Fruit fly (Drosophila melanogaster) whole organism, adult: Measurements from ENCODE around the gene klar.

ENCODE experiments used
- CG11617 ChIP-seq: fragments of 200-800 bp; sonication (Bioruptor generic); optimal IDR thresholded peaks from 2 replicates; lab custom pipeline; 2017; ENCODE audit warnings: mild to moderate bottlenecking, missing biosample characterization, missing genetic modification reagents, missing genetic modification characterization
- CG12768 ChIP-seq: fragments of 200-800 bp; sonication (Bioruptor generic); optimal IDR thresholded peaks from 2 replicates; lab custom pipeline; 2017; ENCODE audit warnings: missing biosample characterization, missing genetic modification characterization, mild to moderate bottlenecking, moderate library complexity, missing genetic modification reagents
- CG14711 ChIP-seq: fragments of 200-800 bp; sonication (Bioruptor generic); optimal IDR thresholded peaks from 2 replicates; lab custom pipeline; 2018; ENCODE audit warnings: missing biosample characterization, mild to moderate bottlenecking, missing genetic modification characterization, moderate library complexity
- CG1620 ChIP-seq: fragments of 200-800 bp; sonication (Bioruptor generic); optimal IDR thresholded peaks from 2 replicates; lab custom pipeline; 2016; ENCODE audit warnings: missing biosample characterization, missing genetic modification characterization
- CG33017 ChIP-seq: fragments of 200-800 bp; sonication (Bioruptor generic); optimal IDR thresholded peaks from 2 replicates; lab custom pipeline; 2018; ENCODE audit warnings: missing biosample characterization, mild to moderate bottlenecking, missing genetic modification characterization, moderate library complexity
- CG5204 ChIP-seq: fragments of 200-800 bp; sonication (Bioruptor generic); optimal IDR thresholded peaks from 2 replicates; lab custom pipeline; 2016; ENCODE audit warnings: missing biosample characterization, missing genetic modification characterization
- CG7045 ChIP-seq: fragments of 200-800 bp; sonication (Bioruptor generic); optimal IDR thresholded peaks from 2 replicates; lab custom pipeline; 2017; ENCODE audit warnings: missing biosample characterization, mild to moderate bottlenecking, missing genetic modification characterization
- CG7101 ChIP-seq: fragments of 200-800 bp; sonication (Bioruptor generic); optimal IDR thresholded peaks from 2 replicates; lab custom pipeline; 2018; ENCODE audit warnings: missing biosample characterization, mild to moderate bottlenecking, missing genetic modification characterization, moderate library complexity
- Clk ChIP-seq: fragments of 200-800 bp; sonication (Bioruptor generic); optimal IDR thresholded peaks from 2 replicates; lab custom pipeline; 2017; ENCODE audit warnings: missing biosample characterization, missing genetic modification characterization
- Crg-1 ChIP-seq: fragments of 200-800 bp; sonication (Bioruptor generic); optimal IDR thresholded peaks from 2 replicates; lab custom pipeline; 2016; ENCODE audit warnings: missing biosample characterization, missing genetic modification characterization
- Hr96 ChIP-seq: fragments of 200-800 bp; sonication (Bioruptor generic); optimal IDR thresholded peaks from 2 replicates; lab custom pipeline; 2016; ENCODE audit warnings: missing biosample characterization, missing genetic modification characterization
- Mnt ChIP-seq: fragments of 200-800 bp; sonication (Bioruptor generic); optimal IDR thresholded peaks from 2 replicates; lab custom pipeline; 2016; ENCODE audit warnings: missing biosample characterization, mild to moderate bottlenecking, missing genetic modification characterization
- bab1 ChIP-seq: fragments of 200-800 bp; sonication (Bioruptor generic); optimal IDR thresholded peaks from 3 replicates; lab custom pipeline; 2019; ENCODE audit warnings: missing biosample characterization, mild to moderate bottlenecking, missing genetic modification characterization, moderate library complexity
- cic ChIP-seq: fragments of 200-800 bp; sonication (Bioruptor generic); optimal IDR thresholded peaks from 2 replicates; lab custom pipeline; 2017; ENCODE audit warnings: missing biosample characterization, mild to moderate bottlenecking, missing genetic modification characterization, moderate library complexity
- cnc ChIP-seq, 2 experiments: fragments of >200 bp; optimal IDR thresholded peaks; 2 replicates each; lab custom pipeline; 2017
- kay ChIP-seq: fragments of 200-800 bp; sonication (Bioruptor generic); peaks from one replicate; lab custom pipeline; 2016; ENCODE audit warnings: missing biosample characterization, missing genetic modification characterization, borderline replicate concordance
- ovo ChIP-seq: fragments of 200-800 bp; sonication (Bioruptor generic); optimal IDR thresholded peaks from 2 replicates; lab custom pipeline; 2016; ENCODE audit warnings: missing biosample characterization, missing genetic modification characterization
- pad ChIP-seq: fragments of 200-800 bp; sonication (Bioruptor generic); optimal IDR thresholded peaks from 3 replicates; lab custom pipeline; 2017; ENCODE audit warnings: missing biosample characterization, missing genetic modification characterization, mild to moderate bottlenecking, moderate library complexity, missing genetic modification reagents
- tj ChIP-seq: fragments of 200-800 bp; sonication (Bioruptor generic); optimal IDR thresholded peaks from 3 replicates; lab custom pipeline; 2017; ENCODE audit warnings: missing biosample characterization, mild to moderate bottlenecking, missing genetic modification characterization, moderate library complexity
- toe ChIP-seq: fragments of 200-800 bp; sonication (Bioruptor generic); optimal IDR thresholded peaks from 2 replicates; lab custom pipeline; 2016; ENCODE audit warnings: missing biosample characterization, missing genetic modification characterization

klar gene

dm6 chr3L:581037-581436 lies 40.6 kb upstream of the klar start, which contains the start of gene Ppm1:
Ppm1 (plus strand) TSS chr3L:581337.
- TF ChIP-seq CG33017 (tag; lab: Kevin White, UChicago) = no peak
- TF ChIP-seq bab1 (GFP tag; lab: Kevin White, UChicago) = no peak
- TF ChIP-seq cnc (optimal IDR thresholded peaks at IDR 0.05; lab: Kevin White, UChicago) = no peak
- TF ChIP-seq CG11617 (GFP tag; lab: Kevin White, UChicago) = no peak
- TF ChIP-seq CG12768 = no peak
- TF ChIP-seq Clk = no peak
- no peak for TF ChIP-seq cic
- TF ChIP-seq pad = no peak
- TF ChIP-seq CG7045 (GFP tag; lab: Kevin White, UChicago) = no peak
- TF ChIP-seq CG1620 (GFP tag; lab: Kevin White, UChicago) = no peak
- TF ChIP-seq Hr96 (GFP tag; lab: Kevin White, UChicago) = no peak
- no peak for TF ChIP-seq Crg-1 (GFP tag; lab: Kevin White, UChicago)
- no peak for TF ChIP-seq toe (GFP tag; lab: Kevin White, UChicago)

DNA sequence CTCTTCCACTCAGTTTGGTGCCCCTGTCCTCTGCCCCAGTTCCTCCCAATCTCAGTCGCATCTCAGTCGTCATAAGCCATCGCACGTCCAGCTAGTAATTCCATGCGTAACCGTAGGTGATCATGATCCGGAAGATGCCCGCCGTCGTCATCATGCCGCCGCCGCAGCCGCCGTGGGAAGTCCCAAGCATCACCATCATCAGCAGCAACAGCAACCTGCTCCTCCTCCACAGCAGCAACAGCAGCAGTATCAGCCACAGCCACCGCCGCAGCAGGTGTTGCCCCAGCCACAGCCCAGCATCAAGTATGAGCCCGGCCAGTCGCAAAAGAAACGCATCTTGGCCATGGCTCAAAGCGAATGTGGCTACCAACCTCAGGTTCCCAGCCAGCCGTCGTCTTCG lies 32.5 kb upstream of the klar start:
- no peak for TF ChIP-seq pad
- TF ChIP-seq tj (GFP tag; lab: Kevin White, UChicago) = no peak
- no peak for TF ChIP-seq Clk
- TF ChIP-seq bab1 (GFP tag; lab: Kevin White, UChicago) = no peak
- TF ChIP-seq cic = no peak
- TF ChIP-seq cnc (optimal IDR thresholded peaks at IDR 0.05; lab: Kevin White, UChicago) = no peak
- no peak for TF ChIP-seq toe (GFP tag; lab: Kevin White, UChicago)

dm6 chr3L:565964-566627 lies 25.7 kb upstream of the klar start:
- TF ChIP-seq kay = no peak
- no peak for TF ChIP-seq CG7101 (tag; lab: Kevin White, UChicago)
- TF ChIP-seq CG1620 (GFP tag; lab: Kevin White, UChicago) = no peak
- TF ChIP-seq Hr96 (GFP tag; lab: Kevin White, UChicago) = no peak
- TF ChIP-seq toe (GFP tag; lab: Kevin White, UChicago) = no peak
- no peak for TF ChIP-seq cnc (optimal IDR thresholded peaks at IDR 0.05; lab: Kevin White, UChicago)
- TF ChIP-seq tj (GFP tag; lab: Kevin White, UChicago) = peak; percentile 56
- TF ChIP-seq CG7045 (GFP tag; lab: Kevin White, UChicago) = peak; percentile 47
- no peak for TF ChIP-seq Mnt (GFP tag; lab: Kevin White, UChicago)
- no peak for TF ChIP-seq CG14711 (tag; lab: Kevin White, UChicago)
- no peak for TF ChIP-seq CG5204 (GFP tag; lab: Kevin White, UChicago)
- TF ChIP-seq Crg-1 (GFP tag; lab: Kevin White, UChicago) = no peak
- no peak for TF ChIP-seq cic
- TF ChIP-seq pad = no peak
- TF ChIP-seq CG12768 = no peak
- no peak for TF ChIP-seq CG33017 (tag; lab: Kevin White, UChicago)

- TF ChIP-seq tj (GFP tag; lab: Kevin White, UChicago) = peak; percentile 87
- no peak for TF ChIP-seq CG5204 (GFP tag; lab: Kevin White, UChicago)
Measured at dm6 chr3L:565561-565960, 25.1 kb upstream of the klar start.

DNA sequence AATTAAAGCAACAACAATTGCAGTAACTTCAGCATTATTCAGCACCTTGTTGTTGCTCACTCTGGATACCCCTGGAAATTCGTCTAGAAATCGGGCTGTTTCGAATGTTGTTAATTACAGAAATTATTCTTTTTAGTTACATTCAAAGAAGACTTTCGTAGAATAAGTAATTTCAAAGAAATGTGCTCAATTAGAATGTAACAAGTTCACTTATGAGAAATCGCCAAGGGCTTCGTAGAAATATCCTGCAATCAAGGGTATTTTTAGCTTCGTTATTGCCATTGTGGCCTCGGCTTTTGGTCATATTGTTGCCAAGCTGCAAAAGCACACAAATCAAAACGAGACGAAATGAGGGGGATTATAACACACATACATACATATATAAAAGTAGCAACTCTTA lies 23.5 kb upstream of the klar start:
- TF ChIP-seq CG11617 (GFP tag; lab: Kevin White, UChicago) (no peak), Mnt (GFP tag; lab: Kevin White, UChicago) (no peak), kay (no peak), toe (GFP tag; lab: Kevin White, UChicago) (no peak), Crg-1 (GFP tag; lab: Kevin White, UChicago) (no peak), pad (no peak), CG33017 (tag; lab: Kevin White, UChicago) (no peak), CG1620 (GFP tag; lab: Kevin White, UChicago) (no peak), CG5204 (GFP tag; lab: Kevin White, UChicago) (no peak), cnc (optimal IDR thresholded peaks at IDR 0.05; lab: Kevin White, UChicago) (peak in 1 of 2 experiments; percentile 35), CG7101 (tag; lab: Kevin White, UChicago) (no peak), CG7045 (GFP tag; lab: Kevin White, UChicago) (no peak), bab1 (GFP tag; lab: Kevin White, UChicago) (peak; percentile 63), Hr96 (GFP tag; lab: Kevin White, UChicago) (no peak), tj (GFP tag; lab: Kevin White, UChicago) (peak; percentile 63)

dm6 chr3L:563002-563627 lies 22.7 kb upstream of the klar start:
- peak; percentile 19 for TF ChIP-seq CG33017 (tag; lab: Kevin White, UChicago)
- TF ChIP-seq CG12768 = peak; percentile 52
- peak; percentile 75 for TF ChIP-seq CG7045 (GFP tag; lab: Kevin White, UChicago)
- TF ChIP-seq Crg-1 (GFP tag; lab: Kevin White, UChicago) = no peak
- no peak for TF ChIP-seq Mnt (GFP tag; lab: Kevin White, UChicago)
- peak; percentile 6 for TF ChIP-seq bab1 (GFP tag; lab: Kevin White, UChicago)
- no peak for TF ChIP-seq kay
- peak; percentile 6 for TF ChIP-seq pad
- TF ChIP-seq ovo (GFP tag; lab: Kevin White, UChicago) = no peak
- TF ChIP-seq CG11617 (GFP tag; lab: Kevin White, UChicago) = peak; percentile 3
- TF ChIP-seq CG7101 (tag; lab: Kevin White, UChicago) = peak; percentile 40
- TF ChIP-seq CG14711 (tag; lab: Kevin White, UChicago) = peak; percentile 66
